Worm (Caenorhabditis elegans): ENCODE data around the gene K08B5.1.

The K08B5.1 gene

DNA sequence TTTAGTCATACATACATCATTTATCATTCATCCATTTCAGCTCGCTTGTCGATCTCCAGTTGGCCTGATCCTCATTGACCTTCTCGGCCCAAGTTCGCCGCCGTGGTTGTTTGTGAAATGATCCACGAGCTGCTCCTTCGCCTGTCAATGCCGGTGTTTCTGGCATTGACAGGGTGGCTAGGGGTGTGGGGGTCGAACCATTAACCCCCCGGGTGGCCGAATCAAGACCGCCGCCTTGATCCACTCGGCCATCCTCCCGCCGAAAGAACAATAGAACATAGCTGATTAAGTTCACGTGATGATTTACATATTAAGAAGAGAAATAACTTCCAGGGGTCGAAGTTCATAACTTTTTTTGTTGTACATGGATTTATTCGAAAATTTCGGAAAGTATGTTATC is 44.2 kb downstream of the K08B5.1 start, which contains the start of gene F59C12.4 (continued):
- TF ChIP-seq pqm-1 (tag; optimal IDR thresholded peaks at IDR 0.05): no peak
- no peak for TF ChIP-seq unc-55 (GFP tag; optimal IDR thresholded peaks at IDR 0.05)
- TF ChIP-seq fkh-6 (tag; optimal IDR thresholded peaks at IDR 0.05): no peak
- no peak for TF ChIP-seq ceh-31 (tag; optimal IDR thresholded peaks at IDR 0.05)
- TF ChIP-seq ceh-24 (tag; optimal IDR thresholded peaks at IDR 0.05): no peak
- peak; percentile 65 for TF ChIP-seq che-1 (tag; optimal IDR thresholded peaks at IDR 0.05)
- peak; percentile 28 for TF ChIP-seq unc-86 (tag; optimal IDR thresholded peaks at IDR 0.05)
- TF ChIP-seq lin-11 (tag; optimal IDR thresholded peaks at IDR 0.05): peak; percentile 15
- no peak for TF ChIP-seq nfya-1 (tag; optimal IDR thresholded peaks at IDR 0.05)
- TF ChIP-seq ama-1 (optimal IDR thresholded peaks at IDR 0.05): no peak
- no peak for TF ChIP-seq rnt-1 (tag; optimal IDR thresholded peaks at IDR 0.05)
- no peak for TF ChIP-seq fkh-10 (GFP tag; optimal IDR thresholded peaks at IDR 0.05)
- TF ChIP-seq lim-6 (tag; optimal IDR thresholded peaks at IDR 0.05): no peak
- no peak for TF ChIP-seq ahr-1 (tag; optimal IDR thresholded peaks at IDR 0.05)
- TF ChIP-seq C08G9.2 (tag; optimal IDR thresholded peaks at IDR 0.05): peak; percentile 14
- TF ChIP-seq pha-2 (tag; optimal IDR thresholded peaks at IDR 0.05): peak; percentile 3
- no peak for TF ChIP-seq hlh-13 (GFP tag; optimal IDR thresholded peaks at IDR 0.05)
- no peak for TF ChIP-seq ceh-45 (GFP tag; IDR thresholded peaks at IDR 0.05)
- no peak for TF ChIP-seq pha-4 (tag; optimal IDR thresholded peaks at IDR 0.05)
- TF ChIP-seq ceh-9 (tag; optimal IDR thresholded peaks at IDR 0.05): no peak
- no peak for TF ChIP-seq F13H6.1 (tag; optimal IDR thresholded peaks at IDR 0.05)
- TF ChIP-seq ttx-3 (tag; optimal IDR thresholded peaks at IDR 0.05): no peak
- TF ChIP-seq tbx-7 (tag; optimal IDR thresholded peaks at IDR 0.05): peak; percentile 8
- TF ChIP-seq syd-9 (tag; optimal IDR thresholded peaks at IDR 0.05): no peak
- TF ChIP-seq eyg-1 (tag; optimal IDR thresholded peaks at IDR 0.05): no peak
- TF ChIP-seq ceh-48 (tag; optimal IDR thresholded peaks at IDR 0.05): no peak
- TF ChIP-seq dve-1 (tag; optimal IDR thresholded peaks at IDR 0.05): no peak
- no peak for TF ChIP-seq unc-3 (GFP tag; conservative IDR thresholded peaks at IDR 0.05)
- TF ChIP-seq unc-3 (tag; optimal IDR thresholded peaks at IDR 0.05): no peak
- no peak for TF ChIP-seq ztf-16 (tag; optimal IDR thresholded peaks at IDR 0.05)
- TF ChIP-seq ceh-22 (tag; optimal IDR thresholded peaks at IDR 0.05): no peak
- TF ChIP-seq nhr-11 (tag; optimal IDR thresholded peaks at IDR 0.05): no peak
- peak; percentile 50 for TF ChIP-seq C38D4.7 (GFP tag; optimal IDR thresholded peaks at IDR 0.05)
- TF ChIP-seq elt-2 (tag; optimal IDR thresholded peaks at IDR 0.05): peak; percentile 53
- TF ChIP-seq hlh-15 (tag; optimal IDR thresholded peaks at IDR 0.05): no peak
- peak; percentile 59 for TF ChIP-seq sox-2 (GFP tag; IDR thresholded peaks at IDR 0.05)
- no peak for TF ChIP-seq dmd-4 (tag; optimal IDR thresholded peaks at IDR 0.05; ENCODE audit: borderline replicate concordance)
- no peak for TF ChIP-seq pag-3 (tag; optimal IDR thresholded peaks at IDR 0.05; ENCODE audit: borderline replicate concordance)
- no peak for TF ChIP-seq tbx-2 (tag; optimal IDR thresholded peaks at IDR 0.05)
- peak; percentile 27 for TF ChIP-seq Y22D7AL.16 (tag; optimal IDR thresholded peaks at IDR 0.05)
- TF ChIP-seq elt-4 (tag; optimal IDR thresholded peaks at IDR 0.05): no peak
- TF ChIP-seq odd-2 (tag; optimal IDR thresholded peaks at IDR 0.05): no peak
- TF ChIP-seq hlh-8 (tag; optimal IDR thresholded peaks at IDR 0.05): no peak
- TF ChIP-seq zip-5 (tag; optimal IDR thresholded peaks at IDR 0.05): no peak
- peak; percentile 57 for TF ChIP-seq ceh-6 (GFP tag; optimal IDR thresholded peaks at IDR 0.05)
- peak; percentile 61 for TF ChIP-seq ceh-34 (tag; optimal IDR thresholded peaks at IDR 0.05)

DNA sequence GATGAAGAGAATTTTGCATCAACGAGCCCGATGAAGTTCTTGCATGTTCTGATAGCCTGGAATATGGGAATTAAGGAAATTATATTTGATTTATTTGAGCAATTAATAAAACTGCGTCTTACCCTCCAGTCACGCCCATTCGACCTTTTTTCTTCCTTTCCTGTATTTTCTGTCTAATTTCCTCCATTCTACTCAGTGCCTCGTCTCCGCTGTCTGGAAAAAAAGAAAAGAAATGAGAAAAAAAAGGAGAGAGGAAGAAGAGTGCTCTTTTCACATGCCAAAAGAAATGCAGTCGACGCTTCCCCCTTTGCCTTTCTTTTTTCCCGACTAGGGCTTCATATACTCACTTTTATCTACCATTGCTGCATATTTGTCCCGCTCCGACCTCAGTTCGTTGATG is 45.9 kb downstream of the K08B5.1 start:
- no peak for TF ChIP-seq fkh-10 (GFP tag; optimal IDR thresholded peaks at IDR 0.05)
- TF ChIP-seq ceh-31 (tag; optimal IDR thresholded peaks at IDR 0.05): no peak
- TF ChIP-seq T23F11.4 (GFP tag; optimal IDR thresholded peaks at IDR 0.05): no peak
- TF ChIP-seq ets-4 (tag; optimal IDR thresholded peaks at IDR 0.05): no peak
- TF ChIP-seq zip-5 (tag; optimal IDR thresholded peaks at IDR 0.05): no peak
- no peak for TF ChIP-seq nhr-11 (tag; optimal IDR thresholded peaks at IDR 0.05)
- no peak for TF ChIP-seq ref-2 (tag; optimal IDR thresholded peaks at IDR 0.05)
- no peak for TF ChIP-seq ztf-16 (tag; optimal IDR thresholded peaks at IDR 0.05)
- TF ChIP-seq syd-9 (tag; optimal IDR thresholded peaks at IDR 0.05): no peak
- TF ChIP-seq elt-2 (tag; optimal IDR thresholded peaks at IDR 0.05): no peak
- TF ChIP-seq madf-2 (tag; optimal IDR thresholded peaks at IDR 0.05): no peak
- TF ChIP-seq pros-1 (tag; optimal IDR thresholded peaks at IDR 0.05): no peak
- no peak for TF ChIP-seq dve-1 (tag; optimal IDR thresholded peaks at IDR 0.05)

Measured in whole organism, late embryonic.